Fruit fly (Drosophila melanogaster): ENCODE measurements around the gene Vps15.

Vps15 gene

dm6 chr3R:9239941-9240400, 5.7 kb downstream of the Vps15 start (continued):
- no peak for TF ChIP-seq CG10431 (GFP tag; optimal IDR thresholded peaks at IDR 0.05)
- no peak for TF ChIP-seq chm (GFP tag; IDR thresholded peaks at IDR 0.05)
- TF ChIP-seq unc-4 (GFP tag; IDR thresholded peaks at IDR 0.05; ENCODE audit: partially characterized antibody), result peak; percentile 86
- TF ChIP-seq maf-S (GFP tag; optimal IDR thresholded peaks at IDR 0.05), result no peak
- no peak for TF ChIP-seq CG13123 (GFP tag; optimal IDR thresholded peaks at IDR 0.05)
- peak; percentile 59 for TF ChIP-seq nom (GFP tag; optimal IDR thresholded peaks at IDR 0.05)
- no peak for TF ChIP-seq hth (optimal IDR thresholded peaks at IDR 0.05)
- TF ChIP-seq CG11456 (GFP tag; IDR thresholded peaks at IDR 0.05), result no peak
- TF ChIP-seq CG12299 (tag; optimal IDR thresholded peaks at IDR 0.05), result no peak
- no peak for TF ChIP-seq pnt (GFP tag; optimal IDR thresholded peaks at IDR 0.05)
- TF ChIP-seq MBD-R2 (GFP tag; IDR thresholded peaks at IDR 0.05), result no peak
- no peak for TF ChIP-seq zen (tag; optimal IDR thresholded peaks at IDR 0.05)
- no peak for TF ChIP-seq CrebB (tag; optimal IDR thresholded peaks at IDR 0.05)
- no peak for TF ChIP-seq mam (GFP tag; optimal IDR thresholded peaks at IDR 0.05)
- no peak for TF ChIP-seq fd3F (GFP tag; optimal IDR thresholded peaks at IDR 0.05)
- TF ChIP-seq hbn (GFP tag; IDR thresholded peaks at IDR 0.05; ENCODE audit: partially characterized antibody), result peak; percentile 80
- TF ChIP-seq jumu (GFP tag; optimal IDR thresholded peaks at IDR 0.05), result no peak
- TF ChIP-seq sens (GFP tag), result peak; percentile 72
- TF ChIP-seq chinmo (GFP tag; IDR thresholded peaks at IDR 0.05; ENCODE audit: partially characterized antibody), result peak; percentile 97
- no peak for TF ChIP-seq ttk (GFP tag; IDR thresholded peaks at IDR 0.05)
- TF ChIP-seq CG5180 (GFP tag; optimal IDR thresholded peaks at IDR 0.05), result no peak
- no peak for TF ChIP-seq gt (GFP tag; IDR thresholded peaks at IDR 0.05)
- no peak for TF ChIP-seq CG4854 (GFP tag; optimal IDR thresholded peaks at IDR 0.05)
- peak; percentile 91 for TF ChIP-seq CG13287 (GFP tag; IDR thresholded peaks at IDR 0.05; ENCODE audit: partially characterized antibody)
- no peak for TF ChIP-seq schlank (tag; optimal IDR thresholded peaks at IDR 0.05)
- no peak for TF ChIP-seq CG11695 (GFP tag; IDR thresholded peaks at IDR 0.05)
- peak; percentile 14 for TF ChIP-seq CG17568 (GFP tag; optimal IDR thresholded peaks at IDR 0.05)
- TF ChIP-seq nerfin-2 (GFP tag; IDR thresholded peaks at IDR 0.05; ENCODE audit: partially characterized antibody), result peak; percentile 87
- TF ChIP-seq NfI (GFP tag; optimal IDR thresholded peaks at IDR 0.05), result peak; percentile 12
- no peak for TF ChIP-seq emc (GFP tag; optimal IDR thresholded peaks at IDR 0.05)
- no peak for TF ChIP-seq CG14667 (GFP tag; IDR thresholded peaks at IDR 0.05)
- TF ChIP-seq pzg (GFP tag; optimal IDR thresholded peaks at IDR 0.05), result peak; percentile 50
- peak; percentile 43 for TF ChIP-seq HmgZ (tag; optimal IDR thresholded peaks at IDR 0.05)
- TF ChIP-seq ftz-f1 (GFP tag; optimal IDR thresholded peaks at IDR 0.05), result no peak
- peak; percentile 69 for TF ChIP-seq sqz (GFP tag; optimal IDR thresholded peaks at IDR 0.05)
- TF ChIP-seq eve (GFP tag; optimal IDR thresholded peaks at IDR 0.05), result no peak
- TF ChIP-seq gsb-n (tag; optimal IDR thresholded peaks at IDR 0.05), result peak; percentile 49
- no peak for TF ChIP-seq Elba2 (GFP tag; optimal IDR thresholded peaks at IDR 0.05)
- no peak for TF ChIP-seq Side (GFP tag; optimal IDR thresholded peaks at IDR 0.05)
- no peak for TF ChIP-seq sim (GFP tag; IDR thresholded peaks at IDR 0.05)
- TF ChIP-seq cato (GFP tag; optimal IDR thresholded peaks at IDR 0.05; ENCODE audit: borderline replicate concordance), result no peak
- no peak for TF ChIP-seq CG13894 (tag; optimal IDR thresholded peaks at IDR 0.05)
- TF ChIP-seq CG2116 (GFP tag; optimal IDR thresholded peaks at IDR 0.05), result peak; percentile 97
- no peak for TF ChIP-seq Gsc (GFP tag; IDR thresholded peaks at IDR 0.05)
- peak; percentile 46 for TF ChIP-seq CG2712 (tag; optimal IDR thresholded peaks at IDR 0.05)
- TF ChIP-seq pita (GFP tag; optimal IDR thresholded peaks at IDR 0.05), result no peak
- TF ChIP-seq danr (GFP tag; IDR thresholded peaks at IDR 0.05), result no peak
- peak; percentile 83; the same call in 2 of the 3 replicates for TF ChIP-seq mld (GFP tag; IDR thresholded peaks at IDR 0.05; ENCODE audit: partially characterized antibody)
- TF ChIP-seq grau (tag; optimal IDR thresholded peaks at IDR 0.05), result peak; percentile 26
- peak; percentile 61 to 75 for TF ChIP-seq Trl (optimal IDR thresholded peaks at IDR 0.05)
- no peak for TF ChIP-seq Trl (GFP tag; optimal IDR thresholded peaks at IDR 0.05)
- peak; percentile 77 for TF ChIP-seq CG42726 (GFP tag; IDR thresholded peaks at IDR 0.05; ENCODE audit: partially characterized antibody)

All from whole organism, embryonic.